Worm (Caenorhabditis elegans) whole organism, young adult: Measurements from ENCODE around the gene ram-5.

Source experiments
- B0261.1 ChIP-seq: sonication (generic microtip); optimal IDR thresholded peaks from 2 replicates; lab custom pipeline; 2016; ENCODE audit warnings: mild to moderate bottlenecking, missing genetic modification characterization, moderate library complexity, missing compliant biosample characterization
- C06A6.2 ChIP-seq: fragments of 200-800 bp; sonication (Bioruptor generic); conservative IDR thresholded peaks from 2 replicates; pipeline ENCODE4 v1.3.6; 2022; ENCODE audit warnings: missing genetic modification characterization, missing compliant biosample characterization
- F10E7.11 ChIP-seq: sonication (generic microtip); optimal IDR thresholded peaks from 2 replicates; lab custom pipeline; 2017; ENCODE audit warnings: mild to moderate bottlenecking, missing genetic modification characterization, moderate library complexity, missing compliant biosample characterization
- F22D6.2 ChIP-seq: sonication (generic microtip); optimal IDR thresholded peaks from 2 replicates; lab custom pipeline; 2016; ENCODE audit warnings: mild to moderate bottlenecking, missing genetic modification characterization, missing compliant biosample characterization
- F23B12.7 ChIP-seq: sonication (generic microtip); optimal IDR thresholded peaks from 2 replicates; lab custom pipeline; 2017; ENCODE audit warnings: missing genetic modification characterization, mild to moderate bottlenecking, missing compliant biosample characterization, antibody characterized with exemption, moderate library complexity; ENCODE audit not compliant: insufficient read depth
- F33H1.4 ChIP-seq: fragments of 200-800 bp; sonication (Bioruptor generic); IDR thresholded peaks from 2 replicates; pipeline ENCODE4 v1.3.6; 2022; ENCODE audit warnings: missing genetic modification reagents, missing genetic modification characterization, missing compliant biosample characterization
- F49E8.2 ChIP-seq: sonication (generic microtip); optimal IDR thresholded peaks from 3 replicates; lab custom pipeline; 2017; ENCODE audit warnings: missing genetic modification characterization, mild to moderate bottlenecking, missing compliant biosample characterization, antibody characterized with exemption, moderate library complexity; ENCODE audit not compliant: insufficient read depth
- F55B11.4 ChIP-seq: sonication (generic microtip); optimal IDR thresholded peaks from 2 replicates; lab custom pipeline; 2016; ENCODE audit warnings: missing compliant biosample characterization, missing genetic modification characterization, borderline replicate concordance; ENCODE audit not compliant: insufficient read depth
- F57C9.4 ChIP-seq: sonication (generic microtip); optimal IDR thresholded peaks from 2 replicates; lab custom pipeline; 2017; ENCODE audit warnings: mild to moderate bottlenecking, missing genetic modification characterization, missing compliant biosample characterization
- K11D2.4 ChIP-seq: fragments of 200-800 bp; sonication (Bioruptor generic); IDR thresholded peaks from 2 replicates; pipeline ENCODE4 v1.3.6; 2022; ENCODE audit warnings: missing genetic modification reagents, missing genetic modification characterization, missing compliant biosample characterization
- Y95B8A.8 ChIP-seq: fragments of 200-800 bp; sonication (Bioruptor generic); IDR thresholded peaks from 2 replicates; pipeline ENCODE4 v1.3.6; 2022; ENCODE audit warnings: missing genetic modification reagents, missing genetic modification characterization, missing compliant biosample characterization
- akir-1 ChIP-seq: fragments of 200-800 bp; sonication (Bioruptor generic); optimal IDR thresholded peaks from 2 replicates; lab custom pipeline; 2018; ENCODE audit warnings: mild to moderate bottlenecking, missing genetic modification characterization, moderate library complexity, missing compliant biosample characterization
- aptf-3 ChIP-seq: fragments of 200-800 bp; sonication (Bioruptor generic); IDR thresholded peaks from 2 replicates; pipeline ENCODE4 v1.3.6; 2022; ENCODE audit warnings: missing genetic modification characterization, missing compliant biosample characterization
- atf-7 ChIP-seq: sonication (generic microtip); optimal IDR thresholded peaks from 2 replicates; lab custom pipeline; 2017; ENCODE audit warnings: mild to moderate bottlenecking, missing genetic modification characterization, missing compliant biosample characterization
- ccch-3 ChIP-seq: fragments of 200-800 bp; sonication (Bioruptor generic); optimal IDR thresholded peaks from 2 replicates; lab custom pipeline; 2018; ENCODE audit warnings: mild to moderate bottlenecking, missing genetic modification characterization, missing compliant biosample characterization
- ceh-100 ChIP-seq: fragments of 200-800 bp; sonication (Bioruptor generic); IDR thresholded peaks from 2 replicates; pipeline ENCODE4 v1.3.6; 2022; ENCODE audit warnings: missing genetic modification reagents, missing genetic modification characterization, missing compliant biosample characterization
- ceh-79 ChIP-seq: sonication (generic microtip); optimal IDR thresholded peaks from 2 replicates; lab custom pipeline; 2017; ENCODE audit warnings: mild to moderate bottlenecking, missing genetic modification characterization, missing compliant biosample characterization
- ceh-91 ChIP-seq: fragments of 200-800 bp; sonication (Bioruptor generic); IDR thresholded peaks from 2 replicates; pipeline ENCODE4 v1.3.6; 2022; ENCODE audit warnings: missing genetic modification reagents, missing genetic modification characterization, missing compliant biosample characterization
- chd-7 ChIP-seq: sonication (generic microtip); optimal IDR thresholded peaks from 2 replicates; lab custom pipeline; 2016; ENCODE audit warnings: mild to moderate bottlenecking, missing genetic modification characterization, moderate library complexity, missing compliant biosample characterization
- dox-1 ChIP-seq: fragments of 200-800 bp; sonication (Bioruptor generic); IDR thresholded peaks from 2 replicates; pipeline ENCODE4 v1.3.6; 2022; ENCODE audit warnings: missing genetic modification reagents, missing genetic modification characterization, missing compliant biosample characterization
- dpff-1 ChIP-seq: sonication (generic microtip); optimal IDR thresholded peaks from 2 replicates; lab custom pipeline; 2017; ENCODE audit warnings: mild to moderate bottlenecking, missing genetic modification characterization, missing compliant biosample characterization
- dpl-1 ChIP-seq: fragments of 150-350 bp; optimal IDR thresholded peaks from 2 replicates; lab custom pipeline; 2014; ENCODE audit warnings: missing biosample characterization, missing genetic modification reagents, missing genetic modification characterization
- efl-1 ChIP-seq: fragments of 150-350 bp; optimal IDR thresholded peaks from 2 replicates; lab custom pipeline; 2014; ENCODE audit warnings: missing biosample characterization, missing genetic modification reagents, missing genetic modification characterization
- egl-44 ChIP-seq: fragments of 200-800 bp; sonication (Bioruptor generic); IDR thresholded peaks from 2 replicates; pipeline ENCODE4 v1.3.6; 2022; ENCODE audit warnings: missing genetic modification reagents, missing genetic modification characterization, missing compliant biosample characterization
- ekl-4 ChIP-seq: fragments of 200-800 bp; sonication (Bioruptor generic); IDR thresholded peaks from 2 replicates; pipeline ENCODE4 v1.3.6; 2022; ENCODE audit warnings: missing genetic modification reagents, missing genetic modification characterization, missing compliant biosample characterization
- ets-4 ChIP-seq: fragments of 200-800 bp; sonication (Bioruptor generic); optimal IDR thresholded peaks from 2 replicates; lab custom pipeline; 2018; ENCODE audit warnings: mild to moderate bottlenecking, missing genetic modification characterization, missing compliant biosample characterization
- lin-40 ChIP-seq: sonication (generic microtip); optimal IDR thresholded peaks from 2 replicates; lab custom pipeline; 2016; ENCODE audit warnings: missing genetic modification characterization, mild to moderate bottlenecking, missing compliant biosample characterization, missing genotype, missing genetic modification reagents
- lin-54 ChIP-seq: fragments of 200-800 bp; sonication (Bioruptor generic); optimal IDR thresholded peaks from 2 replicates; lab custom pipeline; 2018; ENCODE audit warnings: mild to moderate bottlenecking, missing genetic modification characterization, missing compliant biosample characterization
- lir-1 ChIP-seq: fragments of 200-800 bp; sonication (Bioruptor generic); conservative IDR thresholded peaks from 2 replicates; pipeline ENCODE4 v1.3.6; 2022; ENCODE audit warnings: missing genetic modification reagents, missing genetic modification characterization, missing compliant biosample characterization
- madf-3 ChIP-seq: fragments of 200-800 bp; sonication (Bioruptor generic); IDR thresholded peaks from 2 replicates; pipeline ENCODE4 v1.3.6; 2022; ENCODE audit warnings: missing genetic modification reagents, missing genetic modification characterization, missing compliant biosample characterization
- madf-8 ChIP-seq: fragments of 200-800 bp; sonication (Bioruptor generic); conservative IDR thresholded peaks from 2 replicates; pipeline ENCODE4 v1.3.6; 2022; ENCODE audit warnings: missing genetic modification reagents, missing genetic modification characterization, missing compliant biosample characterization
- nfya-2 ChIP-seq: fragments of 200-800 bp; sonication (Bioruptor generic); IDR thresholded peaks from 2 replicates; pipeline ENCODE4 v1.3.6; 2022; ENCODE audit warnings: missing genetic modification reagents, missing genetic modification characterization, missing compliant biosample characterization
- nhr-120 ChIP-seq: fragments of 200-800 bp; sonication (Bioruptor generic); IDR thresholded peaks from 2 replicates; pipeline ENCODE4 v1.3.6; 2022; ENCODE audit warnings: missing genetic modification characterization, missing compliant biosample characterization
- sdz-38 ChIP-seq: sonication (generic microtip); optimal IDR thresholded peaks from 2 replicates; lab custom pipeline; 2016; ENCODE audit warnings: missing genotype, missing genetic modification characterization, missing compliant biosample characterization
- sea-2 ChIP-seq: fragments of 200-800 bp; sonication (Bioruptor generic); IDR thresholded peaks from 2 replicates; pipeline ENCODE4 v1.3.6; 2022; ENCODE audit warnings: missing genetic modification characterization, missing compliant biosample characterization
- snpc-1.3 ChIP-seq: sonication (generic microtip); optimal IDR thresholded peaks from 2 replicates; lab custom pipeline; 2017; ENCODE audit warnings: missing genetic modification characterization, mild to moderate bottlenecking, missing compliant biosample characterization, antibody characterized with exemption, moderate library complexity, missing genotype, missing genetic modification reagents; ENCODE audit not compliant: insufficient read depth
- snpc-4 ChIP-seq, 5 experiments: fragments of 150-350 bp in 1 of 5; sonication (generic microtip) in 4 of 5; optimal IDR thresholded peaks; 2 replicates each; lab custom pipeline; 2014 to 2018; ENCODE audit warnings: missing genetic modification characterization in 5 of 5, missing biosample characterization in 3 of 5, antibody characterized with exemption in 2 of 5, mild to moderate bottlenecking in 2 of 5, missing compliant biosample characterization in 2 of 5, missing genotype in 2 of 5, moderate library complexity in 2 of 5, missing genetic modification reagents in 1 of 5
- tbx-9 ChIP-seq: sonication (generic microtip); optimal IDR thresholded peaks from 2 replicates; lab custom pipeline; 2016; ENCODE audit warnings: borderline replicate concordance, missing genetic modification characterization, inconsistent platforms, missing compliant biosample characterization
- tlf-1 ChIP-seq: fragments of 200-800 bp; sonication (Bioruptor generic); optimal IDR thresholded peaks from 2 replicates; lab custom pipeline; 2018; ENCODE audit warnings: mild to moderate bottlenecking, missing genetic modification characterization, missing compliant biosample characterization
- zfh-2 ChIP-seq: fragments of 200-800 bp; sonication (Bioruptor generic); conservative IDR thresholded peaks from 2 replicates; pipeline ENCODE4 v1.3.6; 2022; ENCODE audit warnings: missing genetic modification reagents, missing genetic modification characterization, missing compliant biosample characterization
- ztf-18 ChIP-seq: sonication (generic microtip); optimal IDR thresholded peaks from 2 replicates; lab custom pipeline; 2016; ENCODE audit warnings: missing genotype, mild to moderate bottlenecking, missing genetic modification characterization, missing compliant biosample characterization
- ztf-25 ChIP-seq: fragments of 200-800 bp; sonication (Bioruptor generic); IDR thresholded peaks from 2 replicates; pipeline ENCODE4 v1.3.6; 2022; ENCODE audit warnings: missing genetic modification reagents, missing genetic modification characterization, missing compliant biosample characterization
- ztf-3 ChIP-seq: fragments of 200-800 bp; sonication (Bioruptor generic); optimal IDR thresholded peaks from 2 replicates; lab custom pipeline; 2018; ENCODE audit warnings: mild to moderate bottlenecking, missing genetic modification characterization, missing compliant biosample characterization

The ram-5 gene

ce11 chrX:14525325-14526305, 24.3 kb upstream of the ram-5 start (continued):
- TF ChIP-seq ceh-91 (GFP tag; lab: Robert Waterston, UW): no peak
- TF ChIP-seq dpl-1 (GFP tag; lab: Kevin White, UChicago): no peak
- peak; percentile 72 for TF ChIP-seq akir-1 (GFP tag; lab: Kevin White, UChicago)
- TF ChIP-seq tlf-1: peak; percentile 99
- TF ChIP-seq efl-1: peak; percentile 27
- no peak for TF ChIP-seq F55B11.4 (tag; lab: Kevin White, UChicago)
- peak; percentile 87 for TF ChIP-seq ccch-3 (GFP tag; lab: Kevin White, UChicago)
- peak; percentile 62 for TF ChIP-seq B0261.1 (tag; lab: Kevin White, UChicago)
- TF ChIP-seq ceh-100 (GFP tag; lab: Robert Waterston, UW): peak; percentile 71; the same call in 1 of the 2 replicates
- peak; percentile 92 for TF ChIP-seq lin-54
- TF ChIP-seq sea-2 (GFP tag; lab: Robert Waterston, UW): peak; percentile 86
- TF ChIP-seq dox-1 (GFP tag; lab: Robert Waterston, UW): peak; percentile 99
- TF ChIP-seq aptf-3 (GFP tag; lab: Robert Waterston, UW): no peak
- no peak for TF ChIP-seq madf-8 (GFP tag; lab: Robert Waterston, UW)
- TF ChIP-seq F57C9.4 (tag; lab: Kevin White, UChicago): peak; percentile 81
- TF ChIP-seq nfya-2 (GFP tag; lab: Robert Waterston, UW): no peak
- peak; percentile 100 for TF ChIP-seq lin-40 (tag; lab: Kevin White, UChicago)
- TF ChIP-seq ztf-18 (tag; lab: Kevin White, UChicago): peak; percentile 80
- peak; percentile 98 for TF ChIP-seq chd-7 (tag; lab: Kevin White, UChicago)
- peak; percentile 93 for TF ChIP-seq ets-4 (GFP tag; lab: Kevin White, UChicago)
- peak; percentile 98 for TF ChIP-seq F23B12.7 (tag; lab: Kevin White, UChicago)
- TF ChIP-seq dpff-1 (tag; lab: Kevin White, UChicago): peak; percentile 94
- TF ChIP-seq F33H1.4 (GFP tag; lab: Robert Waterston, UW): peak; percentile 32
- peak; percentile 88 for TF ChIP-seq madf-3
- peak; percentile 95 for TF ChIP-seq nhr-120 (GFP tag; lab: Robert Waterston, UW)
- no peak for TF ChIP-seq sdz-38 (tag; lab: Kevin White, UChicago)
- peak; percentile 97 for TF ChIP-seq F10E7.11 (tag; lab: Kevin White, UChicago)
- no peak for TF ChIP-seq tbx-9 (tag; lab: Kevin White, UChicago)
- TF ChIP-seq snpc-1.3 (tag; lab: Kevin White, UChicago): peak; percentile 56
- peak; percentile 95 for TF ChIP-seq ztf-3 (GFP tag; lab: Kevin White, UChicago)
- no peak for TF ChIP-seq zfh-2
- peak; percentile 67 for TF ChIP-seq snpc-4 (GFP tag; optimal IDR thresholded peaks at IDR 0.05; lab: Kevin White, UChicago)
- TF ChIP-seq snpc-4 (tag; optimal IDR thresholded peaks at IDR 0.05; lab: Kevin White, UChicago): peak; percentile 43 to 93 (median 89)
- peak; percentile 98 for TF ChIP-seq C06A6.2 (GFP tag; lab: Robert Waterston, UW)
- peak; percentile 94 for TF ChIP-seq lir-1
- TF ChIP-seq ekl-4 (GFP tag; lab: Robert Waterston, UW): peak; percentile 94
- peak; percentile 95 for TF ChIP-seq egl-44 (GFP tag; lab: Robert Waterston, UW)
- TF ChIP-seq ceh-79 (tag; lab: Kevin White, UChicago): peak; percentile 97
- TF ChIP-seq ztf-25 (GFP tag; lab: Robert Waterston, UW): no peak
- peak; percentile 100 for TF ChIP-seq K11D2.4 (GFP tag; lab: Robert Waterston, UW)
- TF ChIP-seq atf-7 (tag; lab: Kevin White, UChicago): peak; percentile 99
- TF ChIP-seq F49E8.2 (tag; lab: Kevin White, UChicago): no peak
- TF ChIP-seq Y95B8A.8 (GFP tag; lab: Robert Waterston, UW): 0 out of 2 replicates have a peak, but pooled peaks have one; percentile 64
- peak; percentile 97 for TF ChIP-seq F22D6.2
